Fruit fly (Drosophila melanogaster): ENCODE measurements around the gene nullo.

The nullo gene

DNA sequence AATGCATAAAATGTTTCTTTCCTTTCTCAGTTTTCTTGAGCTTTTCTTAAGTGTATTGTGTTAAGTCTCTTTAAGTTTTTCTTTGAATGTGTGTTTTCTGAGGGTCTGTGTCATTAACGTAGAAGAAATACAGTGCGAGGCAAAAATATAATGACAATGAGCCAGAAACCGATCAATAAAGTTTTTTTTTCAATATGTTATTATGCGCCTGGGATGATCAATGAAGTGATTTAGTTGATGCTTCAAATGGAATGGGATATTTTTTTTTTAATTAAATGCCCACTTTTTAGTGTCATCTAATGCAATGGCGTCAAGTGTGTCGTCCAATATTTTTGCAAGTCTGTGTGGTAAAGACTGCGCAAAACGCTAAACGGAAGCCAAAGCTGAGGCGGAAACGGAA lies 37.3 kb downstream of the nullo start (continued):
- TF ChIP-seq Vsx1 (GFP tag; optimal IDR thresholded peaks at IDR 0.05) (no peak), ems (GFP tag; optimal IDR thresholded peaks at IDR 0.05) (peak; percentile 22), CG7839 (tag; optimal IDR thresholded peaks at IDR 0.05) (peak; percentile 32), CG30403 (GFP tag; optimal IDR thresholded peaks at IDR 0.05) (peak; percentile 34), CG1602 (GFP tag; optimal IDR thresholded peaks at IDR 0.05) (peak; percentile 15), slou (GFP tag; optimal IDR thresholded peaks at IDR 0.05) (no peak), Xrp1 (GFP tag; IDR thresholded peaks at IDR 0.05) (peak; percentile 43; the same call in 1 of the 2 replicates), mirr (GFP tag; optimal IDR thresholded peaks at IDR 0.05) (no peak), CG7786 (GFP tag; optimal IDR thresholded peaks at IDR 0.05) (peak; percentile 13), phol (tag; optimal IDR thresholded peaks at IDR 0.05) (peak; percentile 7), en (GFP tag; optimal IDR thresholded peaks at IDR 0.05) (peak; percentile 3), Nf-YC (tag; optimal IDR thresholded peaks at IDR 0.05) (no peak), dpn (GFP tag; optimal IDR thresholded peaks at IDR 0.05) (peak; percentile 28 to 40), Elba2 (GFP tag; optimal IDR thresholded peaks at IDR 0.05) (no peak), zfh2 (GFP tag; optimal IDR thresholded peaks at IDR 0.05) (peak; percentile 16), CG6175 (GFP tag; IDR thresholded peaks at IDR 0.05) (no peak), sens (GFP tag) (peak; percentile 81), pnt (GFP tag; optimal IDR thresholded peaks at IDR 0.05) (peak; percentile 1), Pdp1 (GFP tag; optimal IDR thresholded peaks at IDR 0.05) (peak in 1 of 2 experiments; percentile 18), bsh (GFP tag; optimal IDR thresholded peaks at IDR 0.05) (peak in 1 of 2 experiments; percentile 30), row (GFP tag; IDR thresholded peaks at IDR 0.05) (peak; percentile 55; the same call in 2 of the 3 replicates), Camta (GFP tag; optimal IDR thresholded peaks at IDR 0.05) (peak; percentile 1), Kr (GFP tag; optimal IDR thresholded peaks at IDR 0.05) (no peak), CG8388 (GFP tag; optimal IDR thresholded peaks at IDR 0.05) (peak; percentile 39), MBD-R2 (GFP tag; IDR thresholded peaks at IDR 0.05) (peak; percentile 14; the same call in 1 of the 2 replicates), Blimp-1 (GFP tag; optimal IDR thresholded peaks at IDR 0.05) (peak; percentile 11), HHEX (GFP tag; optimal IDR thresholded peaks at IDR 0.05) (no peak), mam (GFP tag; optimal IDR thresholded peaks at IDR 0.05) (peak; percentile 22), ind (GFP tag; optimal IDR thresholded peaks at IDR 0.05) (peak; percentile 16), Spps (tag; optimal IDR thresholded peaks at IDR 0.05) (no peak), CG17359 (tag; optimal IDR thresholded peaks at IDR 0.05) (peak; percentile 9), Sox102F (GFP tag; optimal IDR thresholded peaks at IDR 0.05) (peak; percentile 40), tap (tag; optimal IDR thresholded peaks at IDR 0.05) (no peak), Ada2b (GFP tag; IDR thresholded peaks at IDR 0.05) (peak; percentile 64), CG2712 (tag; optimal IDR thresholded peaks at IDR 0.05) (peak; percentile 1), CG4854 (GFP tag; optimal IDR thresholded peaks at IDR 0.05) (no peak), B-H1 (GFP tag; IDR thresholded peaks at IDR 0.05) (peak; percentile 44; the same call in 2 of the 3 replicates), gro (GFP tag; optimal IDR thresholded peaks at IDR 0.05) (no peak), Xbp1 (GFP tag; optimal IDR thresholded peaks at IDR 0.05) (peak; percentile 40)

- no peak for TF ChIP-seq CG10366 (GFP tag; IDR thresholded peaks at IDR 0.05)
- peak in 1 of 2 experiments; percentile 20 for TF ChIP-seq Trl (optimal IDR thresholded peaks at IDR 0.05)
- TF ChIP-seq Trl (GFP tag; optimal IDR thresholded peaks at IDR 0.05) = no peak
- no peak for TF ChIP-seq unc-4 (GFP tag; IDR thresholded peaks at IDR 0.05; ENCODE audit: partially characterized antibody)
- peak; percentile 83 for TF ChIP-seq Ets65A (GFP tag)
- TF ChIP-seq CG2129 (GFP tag; IDR thresholded peaks at IDR 0.05; ENCODE audit: partially characterized antibody) = no peak
- no peak for TF ChIP-seq CG12769 (tag; optimal IDR thresholded peaks at IDR 0.05)
- TF ChIP-seq CG34376 (GFP tag; optimal IDR thresholded peaks at IDR 0.05) = no peak
- peak; percentile 53 for TF ChIP-seq CG3163 (GFP tag; optimal IDR thresholded peaks at IDR 0.05)
- TF ChIP-seq CG33557 (GFP tag; optimal IDR thresholded peaks at IDR 0.05) = no peak
- peak in 1 of 2 experiments; percentile 52 for TF ChIP-seq eve (GFP tag; optimal IDR thresholded peaks at IDR 0.05)
- TF ChIP-seq CG2202 (tag; optimal IDR thresholded peaks at IDR 0.05) = no peak
- TF ChIP-seq ham (GFP tag; IDR thresholded peaks at IDR 0.05) = no peak
- 0 out of 2 replicates have a peak, but pooled peaks have one; percentile 5 for TF ChIP-seq CG4360 (GFP tag; IDR thresholded peaks at IDR 0.05)
- no peak for TF ChIP-seq CG31365 (tag; optimal IDR thresholded peaks at IDR 0.05)
Observed at dm6 chrX:7091909-7092308, 42.6 kb downstream of the nullo start.
